Worm (Caenorhabditis elegans): Measurements from ENCODE around the gene erfa-3.

Gene erfa-3

ce11 chrV:11113041-11113574 is at the start of gene erfa-3:
Gene erfa-3 (minus strand): TSS chrV:11113091.
- TF ChIP-seq snpc-4 (tag; optimal IDR thresholded peaks at IDR 0.05) (no peak), nhr-23 (tag; optimal IDR thresholded peaks at IDR 0.05) (no peak), lin-11 (tag; optimal IDR thresholded peaks at IDR 0.05) (peak; percentile 63), F13H6.1 (tag; optimal IDR thresholded peaks at IDR 0.05) (peak; percentile 77), nhr-10 (tag; optimal IDR thresholded peaks at IDR 0.05) (no peak), ZK546.5 (tag; optimal IDR thresholded peaks at IDR 0.05) (no peak), unc-55 (GFP tag; optimal IDR thresholded peaks at IDR 0.05) (peak; percentile 73), zag-1 (tag; optimal IDR thresholded peaks at IDR 0.05) (no peak), fos-1 (tag; optimal IDR thresholded peaks at IDR 0.05) (peak; percentile 7), sma-9 (GFP tag; optimal IDR thresholded peaks at IDR 0.05) (peak; percentile 48), sma-9 (tag; optimal IDR thresholded peaks at IDR 0.05) (no peak), gmeb-1 (tag; optimal IDR thresholded peaks at IDR 0.05) (peak; percentile 71), egl-27 (tag; optimal IDR thresholded peaks at IDR 0.05) (peak; percentile 33), sma-3 (GFP tag; optimal IDR thresholded peaks at IDR 0.05) (peak; percentile 69), crh-2 (tag; optimal IDR thresholded peaks at IDR 0.05) (peak; percentile 46), mbf-1 (tag; optimal IDR thresholded peaks at IDR 0.05) (no peak), ztf-11 (tag; optimal IDR thresholded peaks at IDR 0.05) (no peak), C34F6.9 (tag; optimal IDR thresholded peaks at IDR 0.05) (peak; percentile 65), skn-1 (tag; optimal IDR thresholded peaks at IDR 0.05) (no peak), nhr-25 (tag; optimal IDR thresholded peaks at IDR 0.05) (peak; percentile 66), lin-13 (GFP tag; optimal IDR thresholded peaks at IDR 0.05) (peak; percentile 43), sem-4 (tag; optimal IDR thresholded peaks at IDR 0.05) (peak; percentile 30), nhr-6 (tag; optimal IDR thresholded peaks at IDR 0.05) (no peak), mab-5 (tag; optimal IDR thresholded peaks at IDR 0.05) (peak; percentile 56), nhr-21 (tag; optimal IDR thresholded peaks at IDR 0.05) (peak; percentile 6), nhr-129 (tag; optimal IDR thresholded peaks at IDR 0.05) (peak; percentile 71), ztf-1 (GFP tag; conservative IDR thresholded peaks at IDR 0.05) (no peak), unc-39 (tag; optimal IDR thresholded peaks at IDR 0.05) (no peak), lsy-2 (tag; optimal IDR thresholded peaks at IDR 0.05) (peak in 1 of 2 experiments; percentile 63)

ce11 chrV:11161791-11162190 is 48.9 kb upstream of the erfa-3 start, which contains the start of gene srg-41:
Gene srg-41 (minus strand): TSS chrV:11161891.
- TF ChIP-seq egl-27 (tag; optimal IDR thresholded peaks at IDR 0.05) (no peak), blmp-1 (tag; optimal IDR thresholded peaks at IDR 0.05; ENCODE audit: insufficient read depth) (no peak), crh-2 (tag; optimal IDR thresholded peaks at IDR 0.05) (no peak), ceh-16 (tag; optimal IDR thresholded peaks at IDR 0.05) (no peak), sma-9 (GFP tag; optimal IDR thresholded peaks at IDR 0.05) (no peak), sma-9 (tag; optimal IDR thresholded peaks at IDR 0.05) (no peak), nhr-237 (tag; optimal IDR thresholded peaks at IDR 0.05) (no peak), alr-1 (tag; optimal IDR thresholded peaks at IDR 0.05) (no peak), snpc-4 (tag; optimal IDR thresholded peaks at IDR 0.05) (no peak), fos-1 (tag; optimal IDR thresholded peaks at IDR 0.05) (no peak), aly-2 (tag; optimal IDR thresholded peaks at IDR 0.05) (no peak), gmeb-1 (tag; optimal IDR thresholded peaks at IDR 0.05) (no peak), skn-1 (tag; optimal IDR thresholded peaks at IDR 0.05) (no peak), ceh-82 (tag; optimal IDR thresholded peaks at IDR 0.05) (no peak), peb-1 (tag; optimal IDR thresholded peaks at IDR 0.05) (no peak), R02D3.7 (tag; optimal IDR thresholded peaks at IDR 0.05) (no peak), sem-4 (tag; optimal IDR thresholded peaks at IDR 0.05) (no peak), sma-3 (GFP tag; optimal IDR thresholded peaks at IDR 0.05) (no peak), elt-3 (tag; optimal IDR thresholded peaks at IDR 0.05) (no peak), nhr-77 (tag; optimal IDR thresholded peaks at IDR 0.05) (no peak)

ce11 chrV:11157947-11158346 is 45.1 kb upstream of the erfa-3 start, which contains the start of gene srg-42:
Gene srg-42 (minus strand): TSS chrV:11158047.
- TF ChIP-seq unc-39 (tag; optimal IDR thresholded peaks at IDR 0.05) (no peak), R02D3.7 (tag; optimal IDR thresholded peaks at IDR 0.05) (no peak), nhr-237 (tag; optimal IDR thresholded peaks at IDR 0.05) (no peak), nhr-23 (tag; optimal IDR thresholded peaks at IDR 0.05) (no peak), nhr-129 (tag; optimal IDR thresholded peaks at IDR 0.05) (no peak), nhr-21 (tag; optimal IDR thresholded peaks at IDR 0.05) (no peak), aly-2 (tag; optimal IDR thresholded peaks at IDR 0.05) (no peak), F13H6.1 (tag; optimal IDR thresholded peaks at IDR 0.05) (no peak), nhr-25 (tag; optimal IDR thresholded peaks at IDR 0.05) (no peak), nhr-12 (tag; optimal IDR thresholded peaks at IDR 0.05) (no peak), nhr-77 (tag; optimal IDR thresholded peaks at IDR 0.05) (no peak), fos-1 (tag; optimal IDR thresholded peaks at IDR 0.05) (no peak), nhr-6 (tag; optimal IDR thresholded peaks at IDR 0.05) (no peak), lin-13 (GFP tag; optimal IDR thresholded peaks at IDR 0.05) (no peak), zag-1 (tag; optimal IDR thresholded peaks at IDR 0.05) (no peak), unc-55 (GFP tag; optimal IDR thresholded peaks at IDR 0.05) (no peak), skn-1 (tag; optimal IDR thresholded peaks at IDR 0.05) (no peak), ztf-4 (tag; optimal IDR thresholded peaks at IDR 0.05) (no peak), unc-62 (GFP tag; optimal IDR thresholded peaks at IDR 0.05) (no peak), ama-1 (optimal IDR thresholded peaks at IDR 0.05) (no peak)
